Worm (Caenorhabditis elegans): Measurements from ENCODE around the gene B0495.9.

DNA sequence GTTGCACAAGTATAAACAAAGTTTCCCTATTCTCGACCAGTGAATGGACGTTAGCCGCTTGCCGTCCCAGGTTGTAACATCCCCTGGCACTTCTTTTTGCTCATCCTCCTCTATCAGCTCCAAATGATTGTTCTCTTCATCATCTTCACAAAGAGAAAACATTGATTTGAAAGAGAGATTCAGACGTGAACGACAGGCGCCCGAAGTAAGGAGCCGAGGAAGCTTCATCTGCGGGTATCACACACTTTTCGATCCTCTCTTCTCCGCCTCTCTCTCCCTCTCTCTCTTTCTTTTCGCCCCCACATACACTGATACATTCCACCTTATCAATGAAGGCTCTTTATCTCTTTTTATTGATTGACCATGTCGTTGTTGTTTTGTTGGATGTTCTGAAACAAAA, 14.3 kb upstream of the B0495.9 start:
- TF ChIP-seq blmp-1 (tag; optimal IDR thresholded peaks at IDR 0.05; ENCODE audit: insufficient read depth) (no peak), mab-5 (tag; optimal IDR thresholded peaks at IDR 0.05) (no peak), sma-3 (GFP tag; optimal IDR thresholded peaks at IDR 0.05) (no peak), unc-62 (GFP tag; optimal IDR thresholded peaks at IDR 0.05) (no peak), zag-1 (tag; optimal IDR thresholded peaks at IDR 0.05) (no peak), unc-39 (tag; optimal IDR thresholded peaks at IDR 0.05) (no peak), skn-1 (tag; optimal IDR thresholded peaks at IDR 0.05) (no peak), lin-39 (tag; optimal IDR thresholded peaks at IDR 0.05) (no peak), ama-1 (optimal IDR thresholded peaks at IDR 0.05) (no peak)
